Worm (Caenorhabditis elegans) whole organism, L4 larva: ENCODE results near the gene cyp-35B2.

ENCODE experiments used
- F49E8.2 ChIP-seq: sonication (generic microtip); optimal IDR thresholded peaks from 2 replicates; lab custom pipeline; 2016; ENCODE audit warnings: missing compliant biosample characterization, mild to moderate bottlenecking, missing genetic modification characterization, borderline replicate concordance
- R02D3.7 ChIP-seq: fragments of 150-350 bp; sonication (generic microtip); optimal IDR thresholded peaks from 3 replicates; lab custom pipeline; 2014; ENCODE audit warnings: missing biosample characterization, missing genetic modification characterization
- Y75B8A.6 ChIP-seq: fragments of 200-800 bp; sonication (Bioruptor generic); IDR thresholded peaks from 2 replicates; pipeline ENCODE4 v1.3.6; 2022; ENCODE audit warnings: missing genetic modification reagents, missing genetic modification characterization, missing compliant biosample characterization
- fkh-10 ChIP-seq: fragments of 150-350 bp; optimal IDR thresholded peaks from 2 replicates; lab custom pipeline; 2014; ENCODE audit warnings: missing biosample characterization, missing genetic modification reagents, missing genetic modification characterization
- hlh-30 ChIP-seq: sonication (generic microtip); optimal IDR thresholded peaks from 2 replicates; lab custom pipeline; 2017; ENCODE audit warnings: antibody characterized with exemption, mild to moderate bottlenecking, missing genetic modification characterization, missing compliant biosample characterization; ENCODE audit not compliant: insufficient read depth
- madf-9 ChIP-seq: fragments of 200-800 bp; sonication (Bioruptor generic); conservative IDR thresholded peaks from 2 replicates; pipeline ENCODE4 v1.3.6; 2022; ENCODE audit warnings: missing genetic modification reagents, missing genetic modification characterization, missing compliant biosample characterization
- nhr-10 ChIP-seq: fragments of 150-350 bp; optimal IDR thresholded peaks from 2 replicates; lab custom pipeline; 2014; ENCODE audit warnings: missing biosample characterization, missing genetic modification characterization
- nhr-28 ChIP-seq: fragments of 150-350 bp; optimal IDR thresholded peaks from 2 replicates; lab custom pipeline; 2014; ENCODE audit warnings: missing biosample characterization, missing genetic modification characterization
- nhr-76 ChIP-seq: fragments of 150-350 bp; optimal IDR thresholded peaks from 2 replicates; lab custom pipeline; 2014; ENCODE audit warnings: missing biosample characterization, missing genetic modification characterization
- spr-3 ChIP-seq: fragments of 200-800 bp; sonication (Bioruptor generic); optimal IDR thresholded peaks from 2 replicates; lab custom pipeline; 2018; ENCODE audit warnings: mild to moderate bottlenecking, missing genetic modification characterization, missing compliant biosample characterization
- unc-130 ChIP-seq: sonication (generic microtip); optimal IDR thresholded peaks from 2 replicates; lab custom pipeline; 2016; ENCODE audit warnings: missing genetic modification reagents, missing genetic modification characterization, missing compliant biosample characterization
- zag-1 ChIP-seq: fragments of 150-350 bp; optimal IDR thresholded peaks from 2 replicates; lab custom pipeline; 2014; ENCODE audit warnings: missing biosample characterization, missing genetic modification characterization

ce11 chrV:3921635-3922034, 20.3 kb upstream of the cyp-35B2 start, which contains the start of gene srx-65:
- TF ChIP-seq unc-130 (GFP tag; lab: Kevin White, UChicago) (no peak), spr-3 (GFP tag; lab: Kevin White, UChicago) (no peak), zag-1 (tag; lab: Kevin White, UChicago) (no peak), nhr-10 (tag; lab: Kevin White, UChicago) (no peak), nhr-28 (tag; lab: Kevin White, UChicago) (no peak), F49E8.2 (no peak), fkh-10 (GFP tag; lab: Kevin White, UChicago) (no peak), hlh-30 (tag; lab: Kevin White, UChicago) (no peak), madf-9 (GFP tag; lab: Robert Waterston, UW) (no peak), nhr-76 (tag; lab: Kevin White, UChicago) (no peak), Y75B8A.6 (no peak), R02D3.7 (tag; lab: Kevin White, UChicago) (no peak)
